Fruit fly (Drosophila melanogaster): ENCODE measurements around the gene CG14422.

CG14422 gene

dm6 chrX:2947545-2948072, 4.4 kb downstream of the CG14422 start, which contains the start of gene CG3603 (continued):
- TF ChIP-seq Dll (GFP tag; IDR thresholded peaks at IDR 0.05; ENCODE audit: partially characterized antibody) (0 out of 4 replicates have a peak, but pooled peaks have one; percentile 16), Ptx1 (GFP tag; IDR thresholded peaks at IDR 0.05) (no peak), CG4328 (GFP tag; optimal IDR thresholded peaks at IDR 0.05) (peak; percentile 17), CG18011 (GFP tag; optimal IDR thresholded peaks at IDR 0.05) (peak; percentile 56), chinmo (GFP tag; IDR thresholded peaks at IDR 0.05; ENCODE audit: partially characterized antibody) (no peak), nom (GFP tag; optimal IDR thresholded peaks at IDR 0.05) (peak; percentile 97), CG5245 (GFP tag; optimal IDR thresholded peaks at IDR 0.05) (no peak), lbe (GFP tag; optimal IDR thresholded peaks at IDR 0.05) (peak; percentile 9), BEAF-32 (GFP tag; optimal IDR thresholded peaks at IDR 0.05) (peak; percentile 37), Eip74EF (GFP tag; optimal IDR thresholded peaks at IDR 0.05) (peak in 1 of 2 experiments; percentile 10), ham (GFP tag; IDR thresholded peaks at IDR 0.05) (no peak), cg (GFP tag; optimal IDR thresholded peaks at IDR 0.05) (peak; percentile 31), grau (tag; optimal IDR thresholded peaks at IDR 0.05) (peak; percentile 15), CG32532 (GFP tag; IDR thresholded peaks at IDR 0.05) (peak; percentile 10; the same call in 1 of the 2 replicates), bsh (GFP tag; optimal IDR thresholded peaks at IDR 0.05) (peak in 1 of 2 experiments; percentile 71), CG4854 (GFP tag; optimal IDR thresholded peaks at IDR 0.05) (no peak), CG5180 (GFP tag; optimal IDR thresholded peaks at IDR 0.05) (peak; percentile 2), Side (GFP tag; optimal IDR thresholded peaks at IDR 0.05) (no peak), CG17359 (tag; optimal IDR thresholded peaks at IDR 0.05) (peak; percentile 76), Drgx (GFP tag; IDR thresholded peaks at IDR 0.05) (peak; percentile 74), lab (GFP tag; optimal IDR thresholded peaks at IDR 0.05) (peak; percentile 37), CTCF (GFP tag; optimal IDR thresholded peaks at IDR 0.05) (peak; percentile 70), CG18476 (GFP tag; optimal IDR thresholded peaks at IDR 0.05) (no peak), CG13296 (GFP tag; optimal IDR thresholded peaks at IDR 0.05) (peak; percentile 69), btn (GFP tag; optimal IDR thresholded peaks at IDR 0.05) (no peak), CG12942 (GFP tag; optimal IDR thresholded peaks at IDR 0.05) (no peak), Sox100B (GFP tag; optimal IDR thresholded peaks at IDR 0.05) (peak; percentile 52), sens (GFP tag) (peak; percentile 61), CG9876 (GFP tag; optimal IDR thresholded peaks at IDR 0.05) (no peak), CG12659 (GFP tag; optimal IDR thresholded peaks at IDR 0.05) (peak; percentile 7), Pdp1 (GFP tag; optimal IDR thresholded peaks at IDR 0.05) (peak in 1 of 2 experiments; percentile 71), CG1233 (GFP tag; optimal IDR thresholded peaks at IDR 0.05) (peak; percentile 3), so (GFP tag; IDR thresholded peaks at IDR 0.05) (0 out of 3 replicates have a peak, but pooled peaks have one; percentile 21), Vsx1 (GFP tag; optimal IDR thresholded peaks at IDR 0.05) (peak; percentile 33), pfk (GFP tag; optimal IDR thresholded peaks at IDR 0.05) (peak; percentile 8), NfI (GFP tag; optimal IDR thresholded peaks at IDR 0.05) (peak; percentile 64), HmgD (GFP tag; optimal IDR thresholded peaks at IDR 0.05) (no peak), CG17385 (GFP tag; optimal IDR thresholded peaks at IDR 0.05) (peak; percentile 18), Ravus (GFP tag; IDR thresholded peaks at IDR 0.05) (no peak), CG15011 (GFP tag; optimal IDR thresholded peaks at IDR 0.05) (peak; percentile 4), exex (tag; optimal IDR thresholded peaks at IDR 0.05) (peak; percentile 9), grn (GFP tag; optimal IDR thresholded peaks at IDR 0.05) (peak; percentile 78), CG6813 (GFP tag; optimal IDR thresholded peaks at IDR 0.05) (peak; percentile 37), CG9727 (GFP tag; optimal IDR thresholded peaks at IDR 0.05) (peak; percentile 17), Fer3 (tag; optimal IDR thresholded peaks at IDR 0.05) (peak; percentile 1), Nf-YB (GFP tag; optimal IDR thresholded peaks at IDR 0.05) (peak; percentile 67)

All from whole organism, embryonic.